Worm (Caenorhabditis elegans) whole organism, L4 larva: ENCODE data around the gene msp-142.

Experiments used
- D1046.2 ChIP-seq: fragments of 200-800 bp; sonication (Bioruptor generic); IDR thresholded peaks from 2 replicates; pipeline ENCODE4 v1.3.6; 2022; ENCODE audit warnings: missing genetic modification characterization, missing compliant biosample characterization
- F49E8.2 ChIP-seq: sonication (generic microtip); optimal IDR thresholded peaks from 2 replicates; lab custom pipeline; 2016; ENCODE audit warnings: missing compliant biosample characterization, mild to moderate bottlenecking, missing genetic modification characterization, borderline replicate concordance
- R02D3.7 ChIP-seq: fragments of 150-350 bp; sonication (generic microtip); optimal IDR thresholded peaks from 3 replicates; lab custom pipeline; 2014; ENCODE audit warnings: missing biosample characterization, missing genetic modification characterization
- T26A8.4 ChIP-seq: fragments of 200-800 bp; sonication (Bioruptor generic); IDR thresholded peaks from 2 replicates; pipeline ENCODE4 v1.3.6; 2022; ENCODE audit warnings: missing genetic modification characterization, missing compliant biosample characterization
- Y5F2A.4 ChIP-seq: fragments of 200-800 bp; sonication (Bioruptor generic); optimal IDR thresholded peaks from 2 replicates; lab custom pipeline; 2018; ENCODE audit warnings: mild to moderate bottlenecking, missing genetic modification characterization, missing compliant biosample characterization
- ZK337.2 ChIP-seq: fragments of 200-800 bp; sonication (Bioruptor generic); IDR thresholded peaks from 2 replicates; pipeline ENCODE4 v1.3.6; 2022; ENCODE audit warnings: missing genetic modification reagents, missing genetic modification characterization, missing compliant biosample characterization
- ZK546.5 ChIP-seq, 2 experiments: sonication (generic microtip); optimal IDR thresholded peaks; 2 replicates each; lab custom pipeline; 2017; ENCODE audit warnings: missing biosample characterization in 2 of 2, missing genetic modification characterization in 2 of 2
- arid-1 ChIP-seq: fragments of 200-800 bp; sonication (Bioruptor generic); conservative IDR thresholded peaks from 2 replicates; pipeline ENCODE4 v1.3.6; 2022; ENCODE audit warnings: missing genetic modification reagents, missing genetic modification characterization, missing compliant biosample characterization
- ceh-28 ChIP-seq: fragments of 150-350 bp; optimal IDR thresholded peaks from 2 replicates; lab custom pipeline; 2014; ENCODE audit warnings: missing biosample characterization, missing genetic modification reagents, missing genetic modification characterization
- ceh-62 ChIP-seq: sonication (generic microtip); optimal IDR thresholded peaks from 2 replicates; lab custom pipeline; 2017; ENCODE audit warnings: missing biosample characterization, missing genetic modification characterization
- cey-2 ChIP-seq: sonication (generic microtip); optimal IDR thresholded peaks from 3 replicates; lab custom pipeline; 2017; ENCODE audit warnings: missing genetic modification characterization, mild to moderate bottlenecking, missing compliant biosample characterization, antibody characterized with exemption, borderline replicate concordance; ENCODE audit not compliant: insufficient read depth
- daf-12 ChIP-seq: fragments of 150-350 bp; optimal IDR thresholded peaks from 2 replicates; lab custom pipeline; 2014; ENCODE audit warnings: missing biosample characterization, missing genetic modification reagents, missing genetic modification characterization
- daf-16 ChIP-seq, 3 experiments: sonication (generic microtip); optimal IDR thresholded peaks; 2 replicates each; lab custom pipeline; 2016 to 2017; ENCODE audit warnings: missing genetic modification characterization in 3 of 3, missing genetic modification reagents in 3 of 3, mild to moderate bottlenecking in 2 of 3, missing compliant biosample characterization in 2 of 3, missing biosample characterization in 1 of 3, moderate library complexity in 1 of 3
- daf-19 ChIP-seq: fragments of 200-800 bp; sonication (Bioruptor generic); conservative IDR thresholded peaks from 2 replicates; pipeline ENCODE4 v1.3.6; 2022; ENCODE audit warnings: missing genetic modification characterization, missing compliant biosample characterization
- dmd-6 ChIP-seq: fragments of 200-800 bp; sonication (Bioruptor generic); IDR thresholded peaks from 2 replicates; pipeline ENCODE4 v1.3.6; 2022; ENCODE audit warnings: missing genetic modification reagents, missing genetic modification characterization, missing compliant biosample characterization
- dmd-9 ChIP-seq: fragments of 200-800 bp; sonication (Bioruptor generic); IDR thresholded peaks from 2 replicates; pipeline ENCODE4 v1.3.6; 2022; ENCODE audit warnings: missing genetic modification reagents, missing genetic modification characterization, missing compliant biosample characterization
- dve-1 ChIP-seq: sonication (generic microtip); optimal IDR thresholded peaks from 2 replicates; lab custom pipeline; 2017; ENCODE audit warnings: antibody characterized with exemption, mild to moderate bottlenecking, missing genetic modification characterization, missing compliant biosample characterization; ENCODE audit not compliant: insufficient read depth
- fkh-10 ChIP-seq: fragments of 150-350 bp; optimal IDR thresholded peaks from 2 replicates; lab custom pipeline; 2014; ENCODE audit warnings: missing biosample characterization, missing genetic modification reagents, missing genetic modification characterization
- gei-8 ChIP-seq: fragments of 200-800 bp; sonication (Bioruptor generic); optimal IDR thresholded peaks from 2 replicates; lab custom pipeline; 2018; ENCODE audit warnings: mild to moderate bottlenecking, missing genetic modification characterization, missing compliant biosample characterization
- hif-1 ChIP-seq, 2 experiments: sonication (generic microtip); optimal IDR thresholded peaks; 2 replicates each; lab custom pipeline; 2016 to 2017; ENCODE audit warnings: missing compliant biosample characterization in 2 of 2, missing genetic modification characterization in 2 of 2, missing genetic modification reagents in 2 of 2, missing genotype in 2 of 2, mild to moderate bottlenecking in 1 of 2
- hlh-11 ChIP-seq: fragments of 200-800 bp; sonication (Bioruptor generic); optimal IDR thresholded peaks from 2 replicates; lab custom pipeline; 2018; ENCODE audit warnings: mild to moderate bottlenecking, missing genetic modification characterization, missing compliant biosample characterization
- lin-1 ChIP-seq: fragments of 200-800 bp; sonication (Bioruptor generic); IDR thresholded peaks from 2 replicates; pipeline ENCODE4 v1.3.6; 2022; ENCODE audit warnings: missing genetic modification reagents, missing genetic modification characterization, missing compliant biosample characterization
- lin-29 ChIP-seq: fragments of 200-800 bp; sonication (Bioruptor generic); IDR thresholded peaks from 2 replicates; pipeline ENCODE4 v1.3.6; 2022; ENCODE audit warnings: missing genetic modification reagents, missing genetic modification characterization, missing compliant biosample characterization
- lin-38 ChIP-seq: fragments of 200-800 bp; sonication (Bioruptor generic); IDR thresholded peaks from 2 replicates; pipeline ENCODE4 v1.3.6; 2022; ENCODE audit warnings: missing genetic modification reagents, missing genetic modification characterization, missing compliant biosample characterization
- mdl-1 ChIP-seq, 2 experiments: fragments of 150-350 bp in 1 of 2; sonication (generic microtip) in 1 of 2; optimal IDR thresholded peaks; 2 replicates each; lab custom pipeline; 2014 to 2017; ENCODE audit warnings: missing biosample characterization in 2 of 2, missing genetic modification characterization in 2 of 2
- mxl-2 ChIP-seq: fragments of 200-800 bp; sonication (Bioruptor generic); conservative IDR thresholded peaks from 2 replicates; pipeline ENCODE4 v1.3.6; 2022; ENCODE audit warnings: missing genetic modification reagents, missing genetic modification characterization, missing compliant biosample characterization
- nhr-10 ChIP-seq: fragments of 150-350 bp; optimal IDR thresholded peaks from 2 replicates; lab custom pipeline; 2014; ENCODE audit warnings: missing biosample characterization, missing genetic modification characterization
- nhr-102 ChIP-seq: sonication (generic microtip); optimal IDR thresholded peaks from 2 replicates; lab custom pipeline; 2016; ENCODE audit warnings: mild to moderate bottlenecking, missing genetic modification characterization, moderate library complexity, missing compliant biosample characterization
- nhr-237 ChIP-seq: sonication (generic microtip); optimal IDR thresholded peaks from 2 replicates; lab custom pipeline; 2017; ENCODE audit warnings: missing biosample characterization, missing genetic modification characterization
- nhr-28 ChIP-seq: fragments of 150-350 bp; optimal IDR thresholded peaks from 2 replicates; lab custom pipeline; 2014; ENCODE audit warnings: missing biosample characterization, missing genetic modification characterization
- nhr-41 ChIP-seq: fragments of 200-800 bp; sonication (Bioruptor generic); IDR thresholded peaks from 2 replicates; pipeline ENCODE4 v1.3.6; 2022; ENCODE audit warnings: missing genetic modification reagents, missing genetic modification characterization, missing compliant biosample characterization
- nhr-48 ChIP-seq: sonication (generic microtip); optimal IDR thresholded peaks from 2 replicates; lab custom pipeline; 2016; ENCODE audit warnings: mild to moderate bottlenecking, missing genetic modification characterization, missing compliant biosample characterization
- nhr-6 ChIP-seq: fragments of 150-350 bp; optimal IDR thresholded peaks from 2 replicates; lab custom pipeline; 2014; ENCODE audit warnings: missing biosample characterization, missing genetic modification characterization
- nhr-76 ChIP-seq: fragments of 150-350 bp; optimal IDR thresholded peaks from 2 replicates; lab custom pipeline; 2014; ENCODE audit warnings: missing biosample characterization, missing genetic modification characterization
- nhr-77 ChIP-seq: fragments of 150-350 bp; optimal IDR thresholded peaks from 2 replicates; lab custom pipeline; 2014; ENCODE audit warnings: missing biosample characterization, missing genetic modification characterization
- pqm-1 ChIP-seq: sonication (generic microtip); optimal IDR thresholded peaks from 2 replicates; lab custom pipeline; 2017; ENCODE audit warnings: missing biosample characterization, missing genetic modification characterization
- tag-97 ChIP-seq: fragments of 200-800 bp; sonication (Bioruptor generic); IDR thresholded peaks from 2 replicates; pipeline ENCODE4 v1.3.6; 2022; ENCODE audit warnings: missing genetic modification characterization, missing compliant biosample characterization
- unc-39 ChIP-seq: sonication (generic microtip); optimal IDR thresholded peaks from 2 replicates; lab custom pipeline; 2017; ENCODE audit warnings: missing biosample characterization, missing genetic modification characterization
- zag-1 ChIP-seq: fragments of 150-350 bp; optimal IDR thresholded peaks from 2 replicates; lab custom pipeline; 2014; ENCODE audit warnings: missing biosample characterization, missing genetic modification characterization
- zip-2 ChIP-seq: fragments of 150-350 bp; optimal IDR thresholded peaks from 2 replicates; lab custom pipeline; 2014; ENCODE audit warnings: missing biosample characterization, missing genetic modification characterization
- ztf-7 ChIP-seq: fragments of 150-350 bp; optimal IDR thresholded peaks from 2 replicates; lab custom pipeline; 2014; ENCODE audit warnings: missing biosample characterization, missing genetic modification characterization

The msp-142 gene

DNA sequence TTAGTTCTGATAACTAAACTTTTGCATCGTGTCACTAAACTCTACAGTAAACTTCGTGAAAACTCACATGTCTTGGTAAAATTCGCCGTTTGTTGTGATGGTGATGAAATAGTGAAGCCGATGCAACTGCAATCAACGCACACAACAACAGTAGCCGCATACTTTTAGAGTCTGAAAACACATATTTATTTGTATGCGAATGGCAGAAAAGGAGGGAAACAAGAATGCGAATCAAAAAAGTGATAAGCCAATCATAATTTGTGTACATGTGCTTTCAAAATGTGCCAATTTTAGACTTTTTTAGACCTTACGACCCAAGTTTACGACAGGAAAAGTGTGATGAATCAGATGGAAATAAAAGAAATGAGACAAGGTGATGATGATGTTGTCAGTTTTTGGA lies 7.6 kb downstream of the msp-142 start, which contains the start of gene K05F1.10 (continued):
- no peak for TF ChIP-seq T26A8.4
- TF ChIP-seq D1046.2, result no peak
- TF ChIP-seq zip-2 (tag; lab: Kevin White, UChicago), result no peak
- TF ChIP-seq hlh-11, result peak; percentile 38
- TF ChIP-seq F49E8.2 (tag; lab: Kevin White, UChicago), result no peak
- TF ChIP-seq nhr-10, result no peak
- TF ChIP-seq gei-8, result no peak
- no peak for TF ChIP-seq arid-1 (GFP tag; lab: Robert Waterston, UW)
- TF ChIP-seq daf-19 (GFP tag; lab: Robert Waterston, UW), result no peak
- TF ChIP-seq nhr-237, result no peak
- no peak for TF ChIP-seq nhr-76 (tag; lab: Kevin White, UChicago)
- TF ChIP-seq ZK546.5 (tag; optimal IDR thresholded peaks at IDR 0.05; lab: Kevin White, UChicago), result no peak
- TF ChIP-seq dmd-9 (GFP tag; lab: Robert Waterston, UW), result no peak
- TF ChIP-seq dmd-6 (GFP tag; lab: Robert Waterston, UW), result peak; percentile 46
- peak in 1 of 2 experiments; percentile 3 for TF ChIP-seq mdl-1 (tag; optimal IDR thresholded peaks at IDR 0.05; lab: Kevin White, UChicago)
- no peak for TF ChIP-seq tag-97
- TF ChIP-seq cey-2 (tag; lab: Kevin White, UChicago), result no peak
- no peak for TF ChIP-seq nhr-102 (tag; lab: Kevin White, UChicago)

ce11 chrII:5806563-5806962 lies 8.8 kb downstream of the msp-142 start:
- TF ChIP-seq nhr-41 (peak; percentile 60; the same call in 1 of the 2 replicates), nhr-77 (tag; lab: Kevin White, UChicago) (peak; percentile 52), lin-1 (GFP tag; lab: Robert Waterston, UW) (0 out of 2 replicates have a peak, but pooled peaks have one; percentile 26), dmd-6 (GFP tag; lab: Robert Waterston, UW) (peak; percentile 89), dve-1 (tag; lab: Kevin White, UChicago) (peak; percentile 28), lin-38 (GFP tag; lab: Robert Waterston, UW) (no peak), nhr-28 (peak; percentile 90), pqm-1 (tag; lab: Kevin White, UChicago) (peak; percentile 92), hlh-11 (peak; percentile 64), mxl-2 (GFP tag; lab: Robert Waterston, UW) (no peak), daf-16 (GFP tag; optimal IDR thresholded peaks at IDR 0.05; lab: Kevin White, UChicago) (no peak), daf-16 (tag; optimal IDR thresholded peaks at IDR 0.05; lab: Kevin White, UChicago) (peak; percentile 38)

DNA sequence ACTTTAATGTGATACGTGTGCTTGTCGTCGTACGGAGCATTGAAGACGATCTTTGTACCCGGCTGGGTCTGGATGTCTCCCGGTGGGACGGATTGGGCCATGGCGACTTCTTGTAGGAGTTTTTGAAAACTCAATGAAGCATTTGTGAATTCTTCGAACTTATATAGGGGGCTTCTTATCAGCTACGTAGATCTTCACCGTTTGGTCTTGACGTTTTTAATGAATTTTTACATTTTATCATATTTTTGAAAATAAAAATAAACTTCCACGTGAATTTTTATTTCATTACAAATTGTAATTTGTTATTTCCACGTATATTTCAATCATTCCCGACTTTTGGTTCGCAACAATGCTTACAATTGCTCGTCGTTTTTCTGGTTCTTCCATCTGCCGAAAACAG lies 12.5 kb downstream of the msp-142 start, which contains the start of the genes msp-64 and ZK1248.5:
Gene msp-64 (minus strand): TSS at position 101 of the 400 bp plus-strand sequence.
Gene ZK1248.5 (plus strand): TSS at position 285 of the 400 bp plus-strand sequence.
- TF ChIP-seq ZK337.2 (GFP tag; lab: Robert Waterston, UW) (no peak), nhr-6 (no peak), hif-1 (tag; optimal IDR thresholded peaks at IDR 0.05; lab: Kevin White, UChicago) (no peak), daf-16 (GFP tag; optimal IDR thresholded peaks at IDR 0.05; lab: Kevin White, UChicago) (no peak), daf-16 (tag; optimal IDR thresholded peaks at IDR 0.05; lab: Kevin White, UChicago) (no peak), ceh-62 (tag; lab: Kevin White, UChicago) (no peak), nhr-77 (tag; lab: Kevin White, UChicago) (no peak), Y5F2A.4 (GFP tag; lab: Kevin White, UChicago) (no peak), R02D3.7 (tag; lab: Kevin White, UChicago) (no peak), ceh-28 (tag; lab: Kevin White, UChicago) (no peak), cey-2 (tag; lab: Kevin White, UChicago) (no peak), fkh-10 (GFP tag; lab: Kevin White, UChicago) (no peak), daf-12 (tag; lab: Kevin White, UChicago) (no peak), dmd-9 (GFP tag; lab: Robert Waterston, UW) (no peak), ztf-7 (tag; lab: Kevin White, UChicago) (no peak), zag-1 (tag; lab: Kevin White, UChicago) (no peak), lin-29 (no peak), nhr-48 (tag; lab: Kevin White, UChicago) (no peak), dve-1 (tag; lab: Kevin White, UChicago) (no peak), unc-39 (no peak)
